Worm (Caenorhabditis elegans) whole organism, L4/young adult: Measurements from ENCODE around the gene F59C12.3.

ENCODE experiments used
- W03F9.2 ChIP-seq: fragments of 150-350 bp; optimal IDR thresholded peaks from 2 replicates; lab custom pipeline; 2014; ENCODE audit warnings: missing biosample characterization, missing genetic modification characterization
- dao-5 ChIP-seq: sonication (generic microtip); optimal IDR thresholded peaks from 2 replicates; lab custom pipeline; 2016; ENCODE audit warnings: missing genotype, missing genetic modification characterization, moderate library complexity, missing compliant biosample characterization
- him-1 ChIP-seq: sonication (generic microtip); optimal IDR thresholded peaks from 2 replicates; lab custom pipeline; 2016; ENCODE audit warnings: missing genotype, missing genetic modification reagents, missing genetic modification characterization, missing compliant biosample characterization

Gene F59C12.3

ce11 chrX:16604566-16604965, 4.8 kb downstream of the F59C12.3 start:
- TF ChIP-seq W03F9.2 (tag; lab: Kevin White, UChicago) (peak; percentile 43), him-1 (peak; percentile 43), dao-5 (tag; lab: Kevin White, UChicago) (no peak)

ce11 chrX:16604096-16604495, 5.2 kb downstream of the F59C12.3 start:
- TF ChIP-seq W03F9.2 (tag; lab: Kevin White, UChicago) (no peak), him-1 (no peak), dao-5 (tag; lab: Kevin White, UChicago) (no peak)

ce11 chrX:16602457-16602856, 6.9 kb downstream of the F59C12.3 start, which contains the start of gene F59C12.4:
Gene F59C12.4 (minus strand): TSS chrX:16602622.
- TF ChIP-seq W03F9.2 (tag; lab: Kevin White, UChicago), result no peak
- no peak for TF ChIP-seq him-1
- no peak for TF ChIP-seq dao-5 (tag; lab: Kevin White, UChicago)

ce11 chrX:16597791-16598190, 11.5 kb downstream of the F59C12.3 start:
- TF ChIP-seq him-1, result no peak
- no peak for TF ChIP-seq W03F9.2 (tag; lab: Kevin White, UChicago)
- TF ChIP-seq dao-5 (tag; lab: Kevin White, UChicago), result no peak

ce11 chrX:16596972-16597371, 12.4 kb downstream of the F59C12.3 start:
- TF ChIP-seq W03F9.2 (tag; lab: Kevin White, UChicago) (no peak), dao-5 (tag; lab: Kevin White, UChicago) (no peak), him-1 (no peak)

- TF ChIP-seq him-1, result no peak
- TF ChIP-seq W03F9.2 (tag; lab: Kevin White, UChicago), result no peak
- no peak for TF ChIP-seq dao-5 (tag; lab: Kevin White, UChicago)
Observed at ce11 chrX:16595522-16596282, 13.6 kb downstream of the F59C12.3 start.

- TF ChIP-seq dao-5 (tag; lab: Kevin White, UChicago) (no peak), W03F9.2 (tag; lab: Kevin White, UChicago) (no peak), him-1 (no peak)
Observed at ce11 chrX:16594931-16595330, 14.4 kb downstream of the F59C12.3 start, which contains the start of gene cdh-9. Gene cdh-9 (plus strand): TSS chrX:16595231.

ce11 chrX:16591533-16591932, 17.8 kb downstream of the F59C12.3 start:
- TF ChIP-seq W03F9.2 (tag; lab: Kevin White, UChicago) (no peak), him-1 (no peak), dao-5 (tag; lab: Kevin White, UChicago) (no peak)

- TF ChIP-seq him-1, result peak; percentile 62
- TF ChIP-seq W03F9.2 (tag; lab: Kevin White, UChicago), result peak; percentile 19
- peak; percentile 18 for TF ChIP-seq dao-5 (tag; lab: Kevin White, UChicago)
Observed at ce11 chrX:16590803-16591202, 18.5 kb downstream of the F59C12.3 start.

- TF ChIP-seq dao-5 (tag; lab: Kevin White, UChicago) (no peak), him-1 (no peak), W03F9.2 (tag; lab: Kevin White, UChicago) (no peak)
Observed at ce11 chrX:16590230-16590629, 19.1 kb downstream of the F59C12.3 start.

- TF ChIP-seq dao-5 (tag; lab: Kevin White, UChicago), result no peak
Observed at ce11 chrX:16588102-16588501, 21.2 kb downstream of the F59C12.3 start.

- TF ChIP-seq him-1 (no peak), dao-5 (tag; lab: Kevin White, UChicago) (no peak), W03F9.2 (tag; lab: Kevin White, UChicago) (no peak)
Observed at ce11 chrX:16579303-16579795, 30.0 kb downstream of the F59C12.3 start, which contains the start of gene ser-1. Gene ser-1 (plus strand): TSS chrX:16579745.

ce11 chrX:16575262-16575661, 34.1 kb downstream of the F59C12.3 start:
- TF ChIP-seq W03F9.2 (tag; lab: Kevin White, UChicago) (no peak), dao-5 (tag; lab: Kevin White, UChicago) (no peak), him-1 (no peak)

ce11 chrX:16574303-16574702, 35.0 kb downstream of the F59C12.3 start:
- TF ChIP-seq W03F9.2 (tag; lab: Kevin White, UChicago) (no peak), him-1 (no peak), dao-5 (tag; lab: Kevin White, UChicago) (no peak)
